Fruit fly (Drosophila melanogaster) whole organism, adult: ENCODE measurements around the gene CG12725.

ENCODE experiments used
- CG11617 ChIP-seq: fragments of 200-800 bp; sonication (Bioruptor generic); optimal IDR thresholded peaks from 2 replicates; lab custom pipeline; 2017; ENCODE audit warnings: mild to moderate bottlenecking, missing biosample characterization, missing genetic modification reagents, missing genetic modification characterization
- CG12768 ChIP-seq: fragments of 200-800 bp; sonication (Bioruptor generic); optimal IDR thresholded peaks from 2 replicates; lab custom pipeline; 2017; ENCODE audit warnings: missing biosample characterization, missing genetic modification characterization, mild to moderate bottlenecking, moderate library complexity, missing genetic modification reagents
- CG14711 ChIP-seq: fragments of 200-800 bp; sonication (Bioruptor generic); optimal IDR thresholded peaks from 2 replicates; lab custom pipeline; 2018; ENCODE audit warnings: missing biosample characterization, mild to moderate bottlenecking, missing genetic modification characterization, moderate library complexity
- CG1620 ChIP-seq: fragments of 200-800 bp; sonication (Bioruptor generic); optimal IDR thresholded peaks from 2 replicates; lab custom pipeline; 2016; ENCODE audit warnings: missing biosample characterization, missing genetic modification characterization
- CG33017 ChIP-seq: fragments of 200-800 bp; sonication (Bioruptor generic); optimal IDR thresholded peaks from 2 replicates; lab custom pipeline; 2018; ENCODE audit warnings: missing biosample characterization, mild to moderate bottlenecking, missing genetic modification characterization, moderate library complexity
- CG5204 ChIP-seq: fragments of 200-800 bp; sonication (Bioruptor generic); optimal IDR thresholded peaks from 2 replicates; lab custom pipeline; 2016; ENCODE audit warnings: missing biosample characterization, missing genetic modification characterization
- CG7045 ChIP-seq: fragments of 200-800 bp; sonication (Bioruptor generic); optimal IDR thresholded peaks from 2 replicates; lab custom pipeline; 2017; ENCODE audit warnings: missing biosample characterization, mild to moderate bottlenecking, missing genetic modification characterization
- CG7101 ChIP-seq: fragments of 200-800 bp; sonication (Bioruptor generic); optimal IDR thresholded peaks from 2 replicates; lab custom pipeline; 2018; ENCODE audit warnings: missing biosample characterization, mild to moderate bottlenecking, missing genetic modification characterization, moderate library complexity
- Crg-1 ChIP-seq: fragments of 200-800 bp; sonication (Bioruptor generic); optimal IDR thresholded peaks from 2 replicates; lab custom pipeline; 2016; ENCODE audit warnings: missing biosample characterization, missing genetic modification characterization
- Hr96 ChIP-seq: fragments of 200-800 bp; sonication (Bioruptor generic); optimal IDR thresholded peaks from 2 replicates; lab custom pipeline; 2016; ENCODE audit warnings: missing biosample characterization, missing genetic modification characterization
- Mnt ChIP-seq: fragments of 200-800 bp; sonication (Bioruptor generic); optimal IDR thresholded peaks from 2 replicates; lab custom pipeline; 2016; ENCODE audit warnings: missing biosample characterization, mild to moderate bottlenecking, missing genetic modification characterization
- bab1 ChIP-seq: fragments of 200-800 bp; sonication (Bioruptor generic); optimal IDR thresholded peaks from 3 replicates; lab custom pipeline; 2019; ENCODE audit warnings: missing biosample characterization, mild to moderate bottlenecking, missing genetic modification characterization, moderate library complexity
- cic ChIP-seq: fragments of 200-800 bp; sonication (Bioruptor generic); optimal IDR thresholded peaks from 2 replicates; lab custom pipeline; 2017; ENCODE audit warnings: missing biosample characterization, mild to moderate bottlenecking, missing genetic modification characterization, moderate library complexity
- cnc ChIP-seq, 2 experiments: fragments of >200 bp; optimal IDR thresholded peaks; 2 replicates each; lab custom pipeline; 2017
- kay ChIP-seq: fragments of 200-800 bp; sonication (Bioruptor generic); peaks from one replicate; lab custom pipeline; 2016; ENCODE audit warnings: missing biosample characterization, missing genetic modification characterization, borderline replicate concordance
- ovo ChIP-seq: fragments of 200-800 bp; sonication (Bioruptor generic); optimal IDR thresholded peaks from 2 replicates; lab custom pipeline; 2016; ENCODE audit warnings: missing biosample characterization, missing genetic modification characterization
- pad ChIP-seq: fragments of 200-800 bp; sonication (Bioruptor generic); optimal IDR thresholded peaks from 3 replicates; lab custom pipeline; 2017; ENCODE audit warnings: missing biosample characterization, missing genetic modification characterization, mild to moderate bottlenecking, moderate library complexity, missing genetic modification reagents
- tj ChIP-seq: fragments of 200-800 bp; sonication (Bioruptor generic); optimal IDR thresholded peaks from 3 replicates; lab custom pipeline; 2017; ENCODE audit warnings: missing biosample characterization, mild to moderate bottlenecking, missing genetic modification characterization, moderate library complexity
- toe ChIP-seq: fragments of 200-800 bp; sonication (Bioruptor generic); optimal IDR thresholded peaks from 2 replicates; lab custom pipeline; 2016; ENCODE audit warnings: missing biosample characterization, missing genetic modification characterization

Gene CG12725

DNA sequence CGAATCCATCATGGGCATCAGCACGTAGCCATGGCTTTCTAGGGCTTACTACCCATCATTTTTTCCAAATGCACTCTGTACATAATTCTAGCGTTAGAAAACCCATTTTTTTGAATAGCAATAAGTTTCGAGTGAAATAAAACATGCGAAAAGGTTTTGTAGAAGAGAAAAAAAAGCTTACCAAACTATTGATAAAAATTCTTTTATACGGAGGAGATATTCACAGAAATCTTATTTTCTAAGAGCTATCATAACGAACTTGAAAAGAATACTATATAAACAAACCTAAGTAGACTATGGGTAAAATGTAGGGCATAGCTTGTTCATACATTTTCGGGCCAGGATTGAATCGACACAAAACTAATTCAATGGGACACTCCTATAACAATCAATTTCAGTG, 32.4 kb downstream of the CG12725 start, which contains the start of gene CG1640:
Gene CG1640, plus strand, starts transcription at position 301 of the 400 bp plus-strand sequence.
- TF ChIP-seq Crg-1 (no peak), cnc (optimal IDR thresholded peaks at IDR 0.05; lab: Kevin White, UChicago) (no peak), kay (GFP tag; lab: Kevin White, UChicago) (peak; percentile 19)

DNA sequence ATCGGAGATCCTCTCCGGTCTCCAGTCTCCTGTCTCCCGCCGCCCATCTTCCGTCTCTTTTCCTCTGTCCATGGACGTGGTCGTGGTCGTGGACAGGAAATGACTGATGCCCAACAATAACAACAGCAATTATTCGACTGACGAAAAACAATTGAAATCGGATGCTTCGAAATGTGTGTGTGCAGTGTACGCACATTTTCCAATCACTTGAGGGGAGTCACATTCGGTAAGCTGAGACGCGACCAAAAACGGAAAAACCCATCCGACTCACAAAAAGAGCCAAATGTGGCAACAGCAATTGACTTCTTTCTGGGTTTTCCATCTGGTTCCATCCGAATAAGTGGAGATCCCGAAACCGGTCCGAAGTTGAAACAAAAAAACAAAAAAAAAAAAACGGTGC, 33.2 kb downstream of the CG12725 start:
- TF ChIP-seq CG7045 (GFP tag; lab: Kevin White, UChicago): no peak
- no peak for TF ChIP-seq CG33017 (tag; lab: Kevin White, UChicago)
- TF ChIP-seq Mnt: no peak
- no peak for TF ChIP-seq toe (GFP tag; lab: Kevin White, UChicago)
- no peak for TF ChIP-seq bab1 (GFP tag; lab: Kevin White, UChicago)
- no peak for TF ChIP-seq CG7101 (tag; lab: Kevin White, UChicago)
- TF ChIP-seq ovo (GFP tag; lab: Kevin White, UChicago): no peak

DNA sequence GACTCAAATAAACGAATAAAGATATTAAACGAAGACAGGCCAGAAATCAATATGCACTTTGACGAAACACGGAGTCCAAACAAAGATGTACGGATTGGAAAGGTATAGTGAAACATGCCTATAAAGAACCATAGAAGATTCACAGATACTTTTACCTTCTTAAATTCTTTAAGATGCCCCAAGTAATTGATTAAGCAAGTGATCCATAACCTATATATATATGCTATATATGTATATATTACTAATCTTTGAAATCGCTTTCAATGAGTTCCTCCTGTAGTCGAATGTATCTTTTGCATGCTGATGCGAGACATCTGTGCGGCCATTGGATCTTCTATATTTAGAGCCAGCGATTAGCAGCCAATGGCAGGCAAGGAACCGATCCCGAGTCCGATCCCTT, 34.5 kb downstream of the CG12725 start, which contains the start of gene dmrt11E:
Gene dmrt11E, plus strand, starts transcription at position 43 of the 400 bp plus-strand sequence.
- TF ChIP-seq pad (no peak), CG5204 (no peak), CG7045 (GFP tag; lab: Kevin White, UChicago) (no peak), tj (GFP tag; lab: Kevin White, UChicago) (no peak), CG14711 (tag; lab: Kevin White, UChicago) (no peak), CG12768 (no peak), cnc (optimal IDR thresholded peaks at IDR 0.05; lab: Kevin White, UChicago) (no peak), toe (GFP tag; lab: Kevin White, UChicago) (no peak), Crg-1 (no peak), kay (GFP tag; lab: Kevin White, UChicago) (no peak), CG1620 (GFP tag; lab: Kevin White, UChicago) (no peak), Hr96 (no peak), cic (GFP tag; lab: Kevin White, UChicago) (no peak), Mnt (no peak), ovo (GFP tag; lab: Kevin White, UChicago) (no peak), CG33017 (tag; lab: Kevin White, UChicago) (no peak), CG7101 (tag; lab: Kevin White, UChicago) (no peak)

dm6 chrX:13358948-13359347, 43.7 kb downstream of the CG12725 start, which contains the start of gene Syt12:
Gene Syt12, plus strand, starts transcription at chrX:13359248.
- TF ChIP-seq cic (GFP tag; lab: Kevin White, UChicago) (no peak), ovo (GFP tag; lab: Kevin White, UChicago) (no peak), CG5204 (no peak), kay (GFP tag; lab: Kevin White, UChicago) (no peak), Hr96 (no peak), CG7045 (GFP tag; lab: Kevin White, UChicago) (no peak), pad (no peak), CG12768 (no peak), CG33017 (tag; lab: Kevin White, UChicago) (no peak), CG7101 (tag; lab: Kevin White, UChicago) (no peak), Crg-1 (no peak), Mnt (no peak), cnc (optimal IDR thresholded peaks at IDR 0.05; lab: Kevin White, UChicago) (no peak), toe (GFP tag; lab: Kevin White, UChicago) (no peak), CG1620 (GFP tag; lab: Kevin White, UChicago) (no peak), CG14711 (tag; lab: Kevin White, UChicago) (no peak)

- TF ChIP-seq bab1 (GFP tag; lab: Kevin White, UChicago) (no peak), Hr96 (no peak), toe (GFP tag; lab: Kevin White, UChicago) (no peak), CG33017 (tag; lab: Kevin White, UChicago) (no peak), ovo (GFP tag; lab: Kevin White, UChicago) (no peak), cnc (optimal IDR thresholded peaks at IDR 0.05; lab: Kevin White, UChicago) (no peak), pad (peak; percentile 96), CG11617 (no peak)
These were observed 44.3 kb downstream of the CG12725 start for dm6 chrX:13358240-13358799.
